Worm (Caenorhabditis elegans) whole organism, L3 larva: ENCODE measurements around the gene ceh-53.

Experiments used
- R02D3.7 ChIP-seq: fragments of 150-350 bp; optimal IDR thresholded peaks from 2 replicates; lab custom pipeline; 2014; ENCODE audit warnings: missing biosample characterization, missing genetic modification characterization
- ZK546.5 ChIP-seq: sonication (generic microtip); optimal IDR thresholded peaks from 2 replicates; lab custom pipeline; 2017; ENCODE audit warnings: missing biosample characterization, missing genetic modification characterization
- aly-2 ChIP-seq: fragments of 150-350 bp; optimal IDR thresholded peaks from 2 replicates; lab custom pipeline; 2014; ENCODE audit warnings: missing biosample characterization, missing genetic modification characterization
- ama-1 ChIP-seq: fragments of 150-350 bp; optimal IDR thresholded peaks from 2 replicates; lab custom pipeline; 2018
- ceh-16 ChIP-seq: sonication (generic microtip); optimal IDR thresholded peaks from 2 replicates; lab custom pipeline; 2017; ENCODE audit warnings: missing biosample characterization, missing genetic modification characterization
- ceh-28 ChIP-seq: fragments of 150-350 bp; optimal IDR thresholded peaks from 2 replicates; lab custom pipeline; 2014; ENCODE audit warnings: missing biosample characterization, missing genetic modification reagents, missing genetic modification characterization
- ceh-82 ChIP-seq: fragments of 150-350 bp; optimal IDR thresholded peaks from 2 replicates; lab custom pipeline; 2014; ENCODE audit warnings: missing biosample characterization, missing genetic modification characterization
- ceh-9 ChIP-seq: sonication (generic microtip); optimal IDR thresholded peaks from 2 replicates; lab custom pipeline; 2018; ENCODE audit warnings: missing biosample characterization, missing genetic modification characterization
- daf-12 ChIP-seq: fragments of 150-350 bp; optimal IDR thresholded peaks from 2 replicates; lab custom pipeline; 2014; ENCODE audit warnings: missing biosample characterization, missing genetic modification reagents, missing genetic modification characterization
- egl-27 ChIP-seq: sonication (generic microtip); optimal IDR thresholded peaks from 4 replicates; lab custom pipeline; 2017; ENCODE audit warnings: missing biosample characterization, missing genetic modification reagents, missing genetic modification characterization
- egl-5 ChIP-seq: fragments of 150-350 bp; optimal IDR thresholded peaks from 2 replicates; lab custom pipeline; 2017; ENCODE audit warnings: missing biosample characterization, missing genetic modification reagents, missing genetic modification characterization, inconsistent platforms
- elt-1 ChIP-seq: fragments of 150-350 bp; optimal IDR thresholded peaks from 2 replicates; lab custom pipeline; 2014; ENCODE audit warnings: missing biosample characterization, missing genetic modification characterization
- elt-2 ChIP-seq: sonication (generic microtip); optimal IDR thresholded peaks from 2 replicates; lab custom pipeline; 2016; ENCODE audit warnings: missing genetic modification reagents, mild to moderate bottlenecking, missing genetic modification characterization, missing compliant biosample characterization
- elt-3 ChIP-seq, 3 experiments: fragments of 150-350 bp in 1 of 3; sonication (generic microtip) in 2 of 3; optimal IDR thresholded peaks; 2 replicates in 2 of 3; 4 replicates in 1 of 3; lab custom pipeline; 2014 to 2017; ENCODE audit warnings: missing biosample characterization in 3 of 3, missing genetic modification characterization in 3 of 3
- fkh-10 ChIP-seq: sonication (generic microtip); optimal IDR thresholded peaks from 2 replicates; lab custom pipeline; 2017; ENCODE audit warnings: missing biosample characterization, missing genetic modification reagents, missing genetic modification characterization
- fkh-2 ChIP-seq: fragments of 150-350 bp; optimal IDR thresholded peaks from 2 replicates; lab custom pipeline; 2014; ENCODE audit warnings: missing biosample characterization, missing genetic modification reagents, missing genetic modification characterization
- fos-1 ChIP-seq: fragments of 150-350 bp; optimal IDR thresholded peaks from 2 replicates; lab custom pipeline; 2014; ENCODE audit warnings: missing biosample characterization, missing genetic modification characterization
- hmg-11 ChIP-seq: sonication (generic microtip); optimal IDR thresholded peaks from 2 replicates; lab custom pipeline; 2016; ENCODE audit warnings: missing genetic modification characterization, missing compliant biosample characterization
- jun-1 ChIP-seq: fragments of 150-350 bp; optimal IDR thresholded peaks from 2 replicates; lab custom pipeline; 2014; ENCODE audit warnings: missing biosample characterization, missing genetic modification reagents, missing genetic modification characterization
- lin-15B ChIP-seq: fragments of 150-350 bp; optimal IDR thresholded peaks from 2 replicates; lab custom pipeline; 2014; ENCODE audit warnings: missing biosample characterization, missing genetic modification characterization
- lin-39 ChIP-seq: fragments of 150-350 bp; optimal IDR thresholded peaks from 2 replicates; lab custom pipeline; 2018; ENCODE audit warnings: missing biosample characterization, missing genetic modification reagents, missing genetic modification characterization
- lsy-12 ChIP-seq: sonication (generic microtip); optimal IDR thresholded peaks from 2 replicates; lab custom pipeline; 2016; ENCODE audit warnings: mild to moderate bottlenecking, missing genetic modification characterization, missing compliant biosample characterization
- mdl-1 ChIP-seq: fragments of 150-350 bp; optimal IDR thresholded peaks from 2 replicates; lab custom pipeline; 2014; ENCODE audit warnings: missing biosample characterization, missing genetic modification characterization
- mml-1 ChIP-seq: fragments of 150-350 bp; sonication (generic microtip); optimal IDR thresholded peaks from 3 replicates; lab custom pipeline; 2014; ENCODE audit warnings: missing biosample characterization, missing genetic modification characterization
- nfya-1 ChIP-seq: sonication (generic microtip); optimal IDR thresholded peaks from 2 replicates; lab custom pipeline; 2017; ENCODE audit warnings: missing genetic modification characterization, mild to moderate bottlenecking, missing compliant biosample characterization, antibody characterized with exemption, moderate library complexity; ENCODE audit not compliant: insufficient read depth
- nhr-11 ChIP-seq: fragments of 150-350 bp; optimal IDR thresholded peaks from 2 replicates; lab custom pipeline; 2014; ENCODE audit warnings: missing biosample characterization, missing genetic modification characterization
- nhr-12 ChIP-seq: fragments of 150-350 bp; optimal IDR thresholded peaks from 2 replicates; lab custom pipeline; 2014; ENCODE audit warnings: missing biosample characterization, missing genetic modification characterization
- nhr-23 ChIP-seq: fragments of 150-350 bp; optimal IDR thresholded peaks from 2 replicates; lab custom pipeline; 2014; ENCODE audit warnings: missing biosample characterization, missing genetic modification reagents, missing genetic modification characterization
- nhr-25 ChIP-seq: sonication (generic microtip); optimal IDR thresholded peaks from 2 replicates; lab custom pipeline; 2017; ENCODE audit warnings: missing biosample characterization, missing genetic modification characterization
- nhr-28 ChIP-seq: fragments of 150-350 bp; optimal IDR thresholded peaks from 2 replicates; lab custom pipeline; 2014; ENCODE audit warnings: missing biosample characterization, missing genetic modification characterization
- nhr-67 ChIP-seq: fragments of 150-350 bp; optimal IDR thresholded peaks from 2 replicates; lab custom pipeline; 2014; ENCODE audit warnings: missing biosample characterization, missing genetic modification characterization
- nhr-76 ChIP-seq: fragments of 150-350 bp; sonication (generic microtip); optimal IDR thresholded peaks from 5 replicates; lab custom pipeline; 2014; ENCODE audit warnings: missing biosample characterization, missing genetic modification characterization
- nhr-77 ChIP-seq: fragments of 150-350 bp; optimal IDR thresholded peaks from 2 replicates; lab custom pipeline; 2014; ENCODE audit warnings: missing biosample characterization, missing genetic modification characterization
- pha-4 ChIP-seq: fragments of 150-350 bp; optimal IDR thresholded peaks from 2 replicates; lab custom pipeline; 2014; ENCODE audit warnings: missing biosample characterization, missing genetic modification reagents, missing genetic modification characterization
- pqm-1 ChIP-seq: fragments of 150-350 bp; optimal IDR thresholded peaks from 2 replicates; lab custom pipeline; 2017; ENCODE audit warnings: missing biosample characterization, missing genetic modification characterization, inconsistent platforms
- sea-2 ChIP-seq: fragments of 150-350 bp; sonication (generic microtip); optimal IDR thresholded peaks from 4 replicates; lab custom pipeline; 2014; ENCODE audit warnings: missing biosample characterization, missing genetic modification reagents, missing genetic modification characterization
- skn-1 ChIP-seq: fragments of 150-350 bp; optimal IDR thresholded peaks from 2 replicates; lab custom pipeline; 2014; ENCODE audit warnings: missing biosample characterization, missing genetic modification characterization
- snpc-4 ChIP-seq: fragments of 150-350 bp; optimal IDR thresholded peaks from 2 replicates; lab custom pipeline; 2014; ENCODE audit warnings: missing biosample characterization, missing genetic modification characterization
- tbx-2 ChIP-seq: sonication (generic microtip); optimal IDR thresholded peaks from 2 replicates; lab custom pipeline; 2016; ENCODE audit warnings: mild to moderate bottlenecking, missing genetic modification characterization, missing compliant biosample characterization
- unc-39 ChIP-seq: sonication (generic microtip); optimal IDR thresholded peaks from 4 replicates; lab custom pipeline; 2017; ENCODE audit warnings: missing biosample characterization, missing genetic modification characterization
- zag-1 ChIP-seq: fragments of 150-350 bp; optimal IDR thresholded peaks from 2 replicates; lab custom pipeline; 2014; ENCODE audit warnings: missing biosample characterization, missing genetic modification characterization
- ztf-11 ChIP-seq: fragments of 150-350 bp; optimal IDR thresholded peaks from 2 replicates; lab custom pipeline; 2014; ENCODE audit warnings: missing biosample characterization, missing genetic modification characterization
- ztf-4 ChIP-seq: fragments of 150-350 bp; optimal IDR thresholded peaks from 2 replicates; lab custom pipeline; 2014; ENCODE audit warnings: missing biosample characterization, missing genetic modification characterization

The ceh-53 gene

ce11 chrIV:3516586-3516985 lies 18.6 kb downstream of the ceh-53 start, which contains the start of gene unc-33:
TSS of gene unc-33 (plus strand) at chrIV:3516886.
- TF ChIP-seq fos-1, result no peak

- TF ChIP-seq zag-1 (tag; lab: Kevin White, UChicago), result no peak
- no peak for TF ChIP-seq skn-1 (tag; lab: Kevin White, UChicago)
- no peak for TF ChIP-seq egl-27
- TF ChIP-seq, all 47 proteins: peak for 0
Observed at ce11 chrIV:3517582-3517981, 19.6 kb downstream of the ceh-53 start.

- TF ChIP-seq daf-12 (tag; lab: Kevin White, UChicago) (no peak), hmg-11 (tag; lab: Kevin White, UChicago) (peak; percentile 67), nhr-11 (tag; lab: Kevin White, UChicago) (no peak), nhr-25 (tag; lab: Kevin White, UChicago) (no peak), nhr-12 (tag; lab: Kevin White, UChicago) (no peak), R02D3.7 (tag; lab: Kevin White, UChicago) (no peak), elt-2 (no peak), lsy-12 (tag; lab: Kevin White, UChicago) (no peak), ama-1 (lab: Kevin White, UChicago) (no peak), lin-15B (peak; percentile 1), sea-2 (GFP tag; lab: Kevin White, UChicago) (no peak), pqm-1 (tag; lab: Kevin White, UChicago) (no peak), pha-4 (tag; lab: Kevin White, UChicago) (no peak), ceh-28 (peak; percentile 28), unc-39 (tag; lab: Kevin White, UChicago) (no peak), elt-1 (no peak), nfya-1 (tag; lab: Kevin White, UChicago) (peak; percentile 63), aly-2 (no peak), skn-1 (tag; lab: Kevin White, UChicago) (no peak), ZK546.5 (tag; lab: Kevin White, UChicago) (no peak), nhr-77 (tag; lab: Kevin White, UChicago) (no peak), nhr-23 (tag; lab: Kevin White, UChicago) (peak; percentile 30), snpc-4 (peak; percentile 95), jun-1 (tag; lab: Kevin White, UChicago) (no peak), ztf-11 (tag; lab: Kevin White, UChicago) (no peak), fkh-2 (tag; lab: Kevin White, UChicago) (no peak), elt-3 (tag; optimal IDR thresholded peaks at IDR 0.05; lab: Kevin White, UChicago) (no peak), lin-39 (peak; percentile 24), tbx-2 (tag; lab: Kevin White, UChicago) (no peak), ztf-4 (tag; lab: Kevin White, UChicago) (no peak), nhr-67 (no peak), mml-1 (tag; lab: Kevin White, UChicago) (no peak), ceh-9 (tag; lab: Kevin White, UChicago) (no peak), ceh-82 (tag; lab: Kevin White, UChicago) (no peak)
- TF ChIP-seq, all 47 proteins: peak for 7
Observed at ce11 chrIV:3519352-3519751, 21.3 kb downstream of the ceh-53 start.

- TF ChIP-seq elt-3 (tag; optimal IDR thresholded peaks at IDR 0.05; lab: Kevin White, UChicago), result no peak
- TF ChIP-seq fkh-10 (GFP tag; lab: Kevin White, UChicago), result no peak
- TF ChIP-seq lin-39, result peak; percentile 13
Observed at ce11 chrIV:3520374-3520773, 22.4 kb downstream of the ceh-53 start.

- TF ChIP-seq mdl-1 (tag; lab: Kevin White, UChicago) (no peak), ceh-28 (no peak), fkh-10 (GFP tag; lab: Kevin White, UChicago) (no peak), ama-1 (lab: Kevin White, UChicago) (no peak), nhr-25 (tag; lab: Kevin White, UChicago) (no peak), elt-3 (tag; optimal IDR thresholded peaks at IDR 0.05; lab: Kevin White, UChicago) (no peak), fos-1 (no peak), nhr-12 (tag; lab: Kevin White, UChicago) (no peak), tbx-2 (tag; lab: Kevin White, UChicago) (peak; percentile 22), fkh-2 (tag; lab: Kevin White, UChicago) (no peak), nhr-77 (tag; lab: Kevin White, UChicago) (no peak), jun-1 (tag; lab: Kevin White, UChicago) (no peak), nhr-67 (no peak), ztf-4 (tag; lab: Kevin White, UChicago) (no peak), pha-4 (tag; lab: Kevin White, UChicago) (no peak), pqm-1 (tag; lab: Kevin White, UChicago) (no peak), lin-15B (no peak), nfya-1 (tag; lab: Kevin White, UChicago) (peak; percentile 40), nhr-76 (tag; lab: Kevin White, UChicago) (no peak), nhr-28 (tag; lab: Kevin White, UChicago) (no peak), egl-5 (peak; percentile 33), mml-1 (tag; lab: Kevin White, UChicago) (no peak), lin-39 (peak; percentile 27), snpc-4 (no peak), ceh-16 (tag; lab: Kevin White, UChicago) (no peak), ztf-11 (tag; lab: Kevin White, UChicago) (no peak), hmg-11 (tag; lab: Kevin White, UChicago) (peak; percentile 73), ceh-82 (tag; lab: Kevin White, UChicago) (no peak), aly-2 (no peak), elt-1 (no peak), daf-12 (tag; lab: Kevin White, UChicago) (no peak)
Observed at ce11 chrIV:3520957-3521356, 22.9 kb downstream of the ceh-53 start.
